Worm (Caenorhabditis elegans): Measurements from ENCODE around the gene R12B2.3.

ce11 chrIII:5761886-5762285, 43.5 kb upstream of the R12B2.3 start:
- TF ChIP-seq aly-2 (tag; optimal IDR thresholded peaks at IDR 0.05) (no peak), snpc-4 (tag; optimal IDR thresholded peaks at IDR 0.05) (no peak)

Measured in whole organism, L3 larva.